Worm (Caenorhabditis elegans) whole organism, L4 larva: ENCODE results near the gene T19C4.5.

Experiments
- T20F7.1 ChIP-seq: fragments of 200-800 bp; sonication (Bioruptor generic); optimal IDR thresholded peaks from 2 replicates; lab custom pipeline; 2018; ENCODE audit warnings: mild to moderate bottlenecking, missing genetic modification characterization, missing compliant biosample characterization
- ceh-28 ChIP-seq: fragments of 150-350 bp; optimal IDR thresholded peaks from 2 replicates; lab custom pipeline; 2014; ENCODE audit warnings: missing biosample characterization, missing genetic modification reagents, missing genetic modification characterization
- daf-12 ChIP-seq: fragments of 150-350 bp; optimal IDR thresholded peaks from 2 replicates; lab custom pipeline; 2014; ENCODE audit warnings: missing biosample characterization, missing genetic modification reagents, missing genetic modification characterization
- egl-27 ChIP-seq: sonication (generic microtip); optimal IDR thresholded peaks from 3 replicates; lab custom pipeline; 2017; ENCODE audit warnings: missing biosample characterization, missing genetic modification reagents, missing genetic modification characterization
- jun-1 ChIP-seq: fragments of 150-350 bp; optimal IDR thresholded peaks from 2 replicates; lab custom pipeline; 2014; ENCODE audit warnings: missing biosample characterization, missing genetic modification reagents, missing genetic modification characterization
- lim-7 ChIP-seq: fragments of 200-800 bp; sonication (Bioruptor generic); IDR thresholded peaks from 2 replicates; pipeline ENCODE4 v1.3.6; 2022; ENCODE audit warnings: missing genetic modification characterization, missing compliant biosample characterization
- madf-9 ChIP-seq: fragments of 200-800 bp; sonication (Bioruptor generic); conservative IDR thresholded peaks from 2 replicates; pipeline ENCODE4 v1.3.6; 2022; ENCODE audit warnings: missing genetic modification reagents, missing genetic modification characterization, missing compliant biosample characterization
- nhr-76 ChIP-seq: fragments of 150-350 bp; optimal IDR thresholded peaks from 2 replicates; lab custom pipeline; 2014; ENCODE audit warnings: missing biosample characterization, missing genetic modification characterization
- snpc-4 ChIP-seq: fragments of 150-350 bp; optimal IDR thresholded peaks from 2 replicates; lab custom pipeline; 2014; ENCODE audit warnings: missing biosample characterization, missing genetic modification characterization

- no peak for TF ChIP-seq ceh-28 (tag; lab: Kevin White, UChicago)
- TF ChIP-seq daf-12 (tag; lab: Kevin White, UChicago): no peak
- TF ChIP-seq jun-1 (tag; lab: Kevin White, UChicago): no peak
- TF ChIP-seq egl-27 (tag; lab: Kevin White, UChicago): no peak
- no peak for TF ChIP-seq snpc-4
- TF ChIP-seq T20F7.1: no peak
- no peak for TF ChIP-seq lim-7 (GFP tag; lab: Robert Waterston, UW)
- TF ChIP-seq madf-9 (GFP tag; lab: Robert Waterston, UW): no peak
- no peak for TF ChIP-seq nhr-76 (tag; lab: Kevin White, UChicago)
These were observed 42.6 kb downstream of the T19C4.5 start for ce11 chrV:11214569-11214968.
